Fruit fly (Drosophila melanogaster): Measurements from ENCODE around the gene corn.

corn gene

dm6 chr3L:7156890-7157289 is at the start of gene corn:
Gene corn (minus strand): TSS chr3L:7157073.
- TF ChIP-seq Hnf4 (GFP tag; optimal IDR thresholded peaks at IDR 0.05), result peak; percentile 31
- no peak for TF ChIP-seq Rel (GFP tag; optimal IDR thresholded peaks at IDR 0.05)
- peak; percentile 29 for TF ChIP-seq Rel (tag; optimal IDR thresholded peaks at IDR 0.05)
- TF ChIP-seq Hr83 (GFP tag; optimal IDR thresholded peaks at IDR 0.05; ENCODE audit: poor library complexity, severe bottlenecking), result peak; percentile 8
- TF ChIP-seq Dif (GFP tag; optimal IDR thresholded peaks at IDR 0.05; ENCODE audit: partially characterized antibody), result no peak
- TF ChIP-seq rgr (GFP tag; optimal IDR thresholded peaks at IDR 0.05), result no peak
- peak; percentile 11 for TF ChIP-seq h (GFP tag; optimal IDR thresholded peaks at IDR 0.05)
- peak; percentile 52 for TF ChIP-seq Vsx2 (GFP tag; optimal IDR thresholded peaks at IDR 0.05; ENCODE audit: partially characterized antibody)
- TF ChIP-seq CrebA (GFP tag; optimal IDR thresholded peaks at IDR 0.05; ENCODE audit: borderline replicate concordance), result peak; percentile 57

- peak; percentile 23 for TF ChIP-seq HLH106 (tag; optimal IDR thresholded peaks at IDR 0.05)
- no peak for TF ChIP-seq foxo (GFP tag; optimal IDR thresholded peaks at IDR 0.05)
- no peak for TF ChIP-seq Jra (GFP tag; optimal IDR thresholded peaks at IDR 0.05)
These were observed 34.3 kb upstream of the corn start for dm6 chr3L:7191218-7191617.

DNA sequence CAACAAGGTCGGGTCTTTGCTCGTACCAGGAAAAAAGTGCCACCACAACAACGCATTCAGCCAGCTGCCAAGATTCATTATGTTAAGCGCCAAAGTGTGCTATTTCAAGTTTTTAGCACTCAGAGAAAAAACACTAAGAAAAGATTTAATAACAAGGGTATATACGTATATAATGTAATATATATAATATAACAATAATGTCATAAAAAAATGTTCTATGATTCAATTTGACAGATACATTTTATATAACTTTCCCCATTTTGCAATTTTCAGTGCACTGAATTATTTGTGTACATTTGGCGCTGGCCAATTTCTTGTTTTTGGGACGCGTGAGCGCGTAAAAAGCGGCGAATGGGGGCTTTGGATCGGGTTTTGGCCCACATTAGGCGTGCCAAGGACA is 33.6 kb upstream of the corn start:
- TF ChIP-seq Dfd (GFP tag; optimal IDR thresholded peaks at IDR 0.05) (no peak), Mio (GFP tag; optimal IDR thresholded peaks at IDR 0.05) (no peak), foxo (GFP tag; optimal IDR thresholded peaks at IDR 0.05) (no peak), CG32264 (GFP tag; optimal IDR thresholded peaks at IDR 0.05) (no peak), N (GFP tag; optimal IDR thresholded peaks at IDR 0.05) (no peak), ey (GFP tag; optimal IDR thresholded peaks at IDR 0.05) (no peak), br (GFP tag; optimal IDR thresholded peaks at IDR 0.05) (no peak), Myc (optimal IDR thresholded peaks at IDR 0.05) (no peak), brk (GFP tag; optimal IDR thresholded peaks at IDR 0.05) (no peak), sv (GFP tag; optimal IDR thresholded peaks at IDR 0.05) (no peak), lola (GFP tag; optimal IDR thresholded peaks at IDR 0.05) (no peak), Hnf4 (GFP tag; optimal IDR thresholded peaks at IDR 0.05) (no peak), OdsH (GFP tag; optimal IDR thresholded peaks at IDR 0.05) (no peak), Hr78 (GFP tag; optimal IDR thresholded peaks at IDR 0.05) (no peak), sage (GFP tag; optimal IDR thresholded peaks at IDR 0.05) (no peak)

DNA sequence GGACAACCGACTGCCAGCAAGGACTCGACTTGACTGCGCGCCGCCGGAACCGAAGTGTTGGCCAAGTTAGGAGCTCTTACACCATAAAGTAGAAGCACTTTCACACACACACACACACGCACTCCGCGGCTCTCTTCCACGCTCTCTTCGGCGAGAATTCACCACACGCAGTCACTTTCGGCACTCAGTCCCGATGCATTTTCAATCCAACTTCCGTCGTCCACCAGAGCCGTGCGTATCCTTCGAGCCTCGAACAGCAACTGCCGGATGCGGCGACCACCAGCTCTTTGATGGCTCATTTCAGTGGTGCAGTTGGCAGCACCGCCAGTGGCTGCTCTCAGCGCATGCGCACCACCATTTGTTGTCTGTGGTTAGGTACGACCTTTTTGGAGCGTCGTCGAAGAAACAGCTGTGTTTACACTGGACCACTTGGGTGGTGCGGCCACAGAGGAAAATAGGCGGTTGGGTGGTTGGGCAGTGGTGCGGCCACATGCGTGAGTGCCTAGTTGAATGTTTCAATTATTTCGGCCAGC is 32.9 kb upstream of the corn start, which contains the start of gene Dscam2:
Gene Dscam2, minus strand, starts transcription at position 264 of the 533 bp plus-strand sequence.
- TF ChIP-seq ey (GFP tag; optimal IDR thresholded peaks at IDR 0.05) (no peak), brk (GFP tag; optimal IDR thresholded peaks at IDR 0.05) (no peak), lola (GFP tag; optimal IDR thresholded peaks at IDR 0.05) (no peak), Jra (GFP tag; optimal IDR thresholded peaks at IDR 0.05) (no peak), Abd-B (GFP tag; optimal IDR thresholded peaks at IDR 0.05) (no peak), usp (GFP tag; optimal IDR thresholded peaks at IDR 0.05) (no peak), Hr78 (GFP tag; optimal IDR thresholded peaks at IDR 0.05) (no peak), Myc (optimal IDR thresholded peaks at IDR 0.05) (no peak), br (GFP tag; optimal IDR thresholded peaks at IDR 0.05) (no peak), Vsx2 (GFP tag; optimal IDR thresholded peaks at IDR 0.05; ENCODE audit: partially characterized antibody) (no peak), Rel (GFP tag; optimal IDR thresholded peaks at IDR 0.05) (no peak), Rel (tag; optimal IDR thresholded peaks at IDR 0.05) (no peak), sage (GFP tag; optimal IDR thresholded peaks at IDR 0.05) (no peak), HLH106 (tag; optimal IDR thresholded peaks at IDR 0.05) (no peak), CG32264 (GFP tag; optimal IDR thresholded peaks at IDR 0.05) (no peak), woc (GFP tag; optimal IDR thresholded peaks at IDR 0.05) (no peak), h (GFP tag; optimal IDR thresholded peaks at IDR 0.05) (no peak)

DNA sequence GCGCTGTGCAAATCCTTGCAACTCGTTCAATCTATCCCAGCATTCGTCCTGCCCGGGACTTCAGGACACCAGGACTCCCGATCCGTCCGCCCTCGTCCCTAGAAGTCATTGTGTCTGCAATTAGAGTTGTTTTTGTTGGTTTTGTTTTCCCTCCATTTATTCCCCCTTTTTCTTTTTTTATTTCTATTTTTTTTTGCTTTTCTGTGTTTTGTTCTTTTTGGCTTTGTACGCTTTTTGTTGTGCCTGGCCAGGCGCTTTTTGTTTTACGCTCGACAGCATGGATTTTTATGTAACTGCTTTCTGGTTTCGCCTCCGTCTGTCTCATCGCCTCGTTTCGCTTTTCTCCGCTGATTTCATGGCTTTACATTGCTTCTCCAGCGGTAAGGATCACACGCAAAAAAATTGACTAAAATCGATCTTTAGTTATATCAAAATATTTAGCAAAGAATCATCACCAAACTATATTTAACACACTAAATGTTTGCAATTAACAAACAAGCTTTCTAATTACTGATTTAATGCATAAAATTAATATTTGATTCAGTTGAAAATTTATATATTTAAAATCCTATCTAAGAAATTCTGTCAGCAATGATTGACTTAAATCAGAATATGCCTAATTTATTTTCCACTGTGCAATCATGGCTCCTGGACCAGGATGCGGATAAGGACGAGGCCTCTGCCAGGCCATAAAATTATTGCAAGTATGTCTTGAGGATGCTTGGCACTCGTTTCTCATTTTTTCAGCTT is 28.0 kb upstream of the corn start:
- TF ChIP-seq br (GFP tag; optimal IDR thresholded peaks at IDR 0.05) (no peak), HLH106 (tag; optimal IDR thresholded peaks at IDR 0.05) (peak; percentile 35), jim (GFP tag; optimal IDR thresholded peaks at IDR 0.05) (no peak), Dfd (GFP tag; optimal IDR thresholded peaks at IDR 0.05) (no peak), Hnf4 (GFP tag; optimal IDR thresholded peaks at IDR 0.05) (no peak), Sp1 (GFP tag; optimal IDR thresholded peaks at IDR 0.05) (peak; percentile 48), Abd-B (GFP tag; optimal IDR thresholded peaks at IDR 0.05) (no peak), dsf (GFP tag; optimal IDR thresholded peaks at IDR 0.05; ENCODE audit: borderline replicate concordance) (no peak), Mio (GFP tag; optimal IDR thresholded peaks at IDR 0.05) (no peak), fru (GFP tag; optimal IDR thresholded peaks at IDR 0.05) (peak; percentile 38), Hr78 (GFP tag; optimal IDR thresholded peaks at IDR 0.05) (no peak), Dif (GFP tag; optimal IDR thresholded peaks at IDR 0.05; ENCODE audit: partially characterized antibody) (no peak), foxo (GFP tag; optimal IDR thresholded peaks at IDR 0.05) (peak in 1 of 2 experiments; percentile 42), Jra (GFP tag; optimal IDR thresholded peaks at IDR 0.05) (no peak), psq (GFP tag; optimal IDR thresholded peaks at IDR 0.05) (peak; percentile 39), dmrt93B (GFP tag; optimal IDR thresholded peaks at IDR 0.05) (no peak), h (GFP tag; optimal IDR thresholded peaks at IDR 0.05) (peak; percentile 10), Rel (GFP tag; optimal IDR thresholded peaks at IDR 0.05) (no peak), Rel (tag; optimal IDR thresholded peaks at IDR 0.05) (no peak), woc (GFP tag; optimal IDR thresholded peaks at IDR 0.05) (no peak), sv (GFP tag; optimal IDR thresholded peaks at IDR 0.05) (no peak)
